Worm (Caenorhabditis elegans): ENCODE results near the gene C04H5.1.
A peak's percentile ranks its signal among the peaks of the same experiment; 100 is the strongest.
"Not testable (repeated sequence)": the region's sequence is repeated elsewhere in the genome, so short reads cannot be mapped to it uniquely, and the experiment has no call there.

DNA sequence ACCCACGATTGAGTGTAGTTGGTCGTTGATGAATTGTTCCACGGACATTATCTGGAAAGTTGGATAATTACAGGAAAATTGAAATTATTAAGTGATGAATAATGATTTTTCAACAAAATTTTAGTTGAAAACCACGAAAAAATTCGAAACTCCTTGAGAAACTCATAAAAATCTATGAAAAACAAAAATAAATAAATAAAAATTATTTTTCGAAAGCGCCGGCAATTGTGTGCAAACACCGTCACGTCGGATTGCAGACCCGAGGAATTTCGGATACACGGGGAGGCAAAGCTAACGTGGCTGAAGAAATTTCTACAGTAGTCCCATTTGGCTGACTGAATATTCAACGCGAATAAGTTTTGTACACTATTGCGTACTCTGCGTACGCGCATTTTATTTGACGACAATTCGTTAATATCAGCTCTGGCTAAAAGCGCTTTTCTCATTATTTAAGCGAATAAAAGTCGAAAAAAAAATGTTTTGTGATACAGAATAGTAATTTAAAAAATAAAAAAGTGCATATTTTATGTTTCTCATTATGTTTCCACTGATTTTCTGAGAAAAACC lies 27.5 kb downstream of the C04H5.1 start, which contains the start of gene mog-4:
- not testable (repeated sequence) for TF ChIP-seq mml-1, eor-1 (tag; optimal IDR thresholded peaks at IDR 0.05)
- TF ChIP-seq egl-5 (tag; optimal IDR thresholded peaks at IDR 0.05) = peak; percentile 76
- TF ChIP-seq nhr-77 (tag; optimal IDR thresholded peaks at IDR 0.05) = peak; percentile 90
